Fruit fly (Drosophila melanogaster) whole organism, pupa: ENCODE data around the gene Trpgamma.

ENCODE experiments used
- CG10348 ChIP-seq: fragments of 200-800 bp; sonication (Bioruptor generic); IDR thresholded peaks from 2 replicates; pipeline ENCODE4 v1.3.6; 2022; ENCODE audit warnings: missing biosample characterization, missing genetic modification characterization
- CG12605 ChIP-seq: fragments of 200-800 bp; sonication (Bioruptor generic); IDR thresholded peaks from 2 replicates; pipeline ENCODE4 v1.3.6; 2022; ENCODE audit warnings: missing biosample characterization, missing genetic modification characterization
- CG13204 ChIP-seq: fragments of 200-800 bp; sonication (Bioruptor generic); optimal IDR thresholded peaks from 2 replicates; lab custom pipeline; 2018; ENCODE audit warnings: missing biosample characterization, mild to moderate bottlenecking, missing genetic modification characterization, moderate library complexity
- CG14655 ChIP-seq: fragments of 200-800 bp; sonication (Bioruptor generic); optimal IDR thresholded peaks from 3 replicates; lab custom pipeline; 2017; ENCODE audit warnings: mild to moderate bottlenecking, missing biosample characterization, missing genetic modification reagents, missing genetic modification characterization
- CG15710 ChIP-seq: fragments of 200-800 bp; sonication (Bioruptor generic); optimal IDR thresholded peaks from 2 replicates; lab custom pipeline; 2018; ENCODE audit warnings: missing biosample characterization, mild to moderate bottlenecking, missing genetic modification characterization, moderate library complexity
- CG17806 ChIP-seq: fragments of 200-800 bp; sonication (Bioruptor generic); optimal IDR thresholded peaks from 2 replicates; lab custom pipeline; 2018; ENCODE audit warnings: missing biosample characterization, mild to moderate bottlenecking, missing genetic modification characterization, moderate library complexity
- CG32121 ChIP-seq: fragments of 200-800 bp; sonication (Bioruptor generic); IDR thresholded peaks from 2 replicates; pipeline ENCODE4 v1.3.6; 2022; ENCODE audit warnings: missing biosample characterization, missing genetic modification characterization
- CG34367 ChIP-seq: fragments of 200-800 bp; sonication (Bioruptor generic); optimal IDR thresholded peaks from 2 replicates; lab custom pipeline; 2018; ENCODE audit warnings: missing biosample characterization, mild to moderate bottlenecking, missing genetic modification characterization
- CG4496 ChIP-seq: fragments of 200-800 bp; sonication (Bioruptor generic); IDR thresholded peaks from 3 replicates; pipeline ENCODE4 v1.3.6; 2022; ENCODE audit warnings: missing biosample characterization, missing genetic modification characterization
- CG8159 ChIP-seq: fragments of 200-800 bp; sonication (Bioruptor generic); optimal IDR thresholded peaks from 3 replicates; lab custom pipeline; 2018; ENCODE audit warnings: missing biosample characterization, mild to moderate bottlenecking, missing genetic modification characterization, moderate library complexity
- CG8301 ChIP-seq: fragments of 200-800 bp; sonication (Bioruptor generic); optimal IDR thresholded peaks from 2 replicates; lab custom pipeline; 2018; ENCODE audit warnings: missing biosample characterization, mild to moderate bottlenecking, missing genetic modification characterization
- CG9948 ChIP-seq: fragments of 200-800 bp; sonication (Bioruptor generic); optimal IDR thresholded peaks from 2 replicates; lab custom pipeline; 2018; ENCODE audit warnings: missing biosample characterization, mild to moderate bottlenecking, missing genetic modification characterization, moderate library complexity
- D1 ChIP-seq: fragments of 200-800 bp; sonication (Bioruptor generic); optimal IDR thresholded peaks from 2 replicates; lab custom pipeline; 2018; ENCODE audit warnings: missing biosample characterization, mild to moderate bottlenecking, missing genetic modification characterization, moderate library complexity
- EcR ChIP-seq: fragments of 200-800 bp; sonication (Bioruptor generic); optimal IDR thresholded peaks from 3 replicates; lab custom pipeline; 2019; ENCODE audit warnings: missing biosample characterization, missing genetic modification characterization, mild to moderate bottlenecking, moderate library complexity, missing genetic modification reagents
- Ets98B ChIP-seq: fragments of 200-800 bp; sonication (Bioruptor generic); IDR thresholded peaks from 2 replicates; pipeline ENCODE4 v1.3.6; 2022; ENCODE audit warnings: missing biosample characterization, missing genetic modification characterization
- Pif1A ChIP-seq: fragments of 200-800 bp; sonication (Bioruptor generic); optimal IDR thresholded peaks from 3 replicates; lab custom pipeline; 2016; ENCODE audit warnings: missing biosample characterization, missing genetic modification characterization
- Pif1B ChIP-seq: fragments of 200-800 bp; sonication (Bioruptor generic); optimal IDR thresholded peaks from 3 replicates; lab custom pipeline; 2016; ENCODE audit warnings: missing biosample characterization, missing genetic modification characterization
- Snoo ChIP-seq: fragments of 200-800 bp; sonication (Bioruptor generic); optimal IDR thresholded peaks from 3 replicates; lab custom pipeline; 2017; ENCODE audit warnings: missing biosample characterization, mild to moderate bottlenecking, missing genetic modification characterization, inconsistent platforms
- fd96Ca ChIP-seq: fragments of 200-800 bp; sonication (Bioruptor generic); IDR thresholded peaks from 3 replicates; pipeline ENCODE4 v1.3.6; 2022; ENCODE audit warnings: missing biosample characterization, missing genetic modification characterization
- gl ChIP-seq: fragments of 200-800 bp; sonication (Bioruptor generic); optimal IDR thresholded peaks from 2 replicates; lab custom pipeline; 2018; ENCODE audit warnings: missing biosample characterization, mild to moderate bottlenecking, missing genetic modification characterization
- rn ChIP-seq: fragments of 200-800 bp; sonication (Bioruptor generic); IDR thresholded peaks from 2 replicates; pipeline ENCODE4 v1.3.6; 2022; ENCODE audit warnings: missing biosample characterization, missing genetic modification characterization

Trpgamma gene

dm6 chr2L:16643961-16644360, 32.5 kb downstream of the Trpgamma start:
- 0 out of 2 replicates have a peak, but pooled peaks have one; percentile 27 for TF ChIP-seq CG12605 (GFP tag; lab: Robert Waterston, UW)
- peak; percentile 18 for TF ChIP-seq Snoo
- TF ChIP-seq CG8159 (tag; lab: Kevin White, UChicago), result peak; percentile 71
- TF ChIP-seq Ets98B (GFP tag; lab: Robert Waterston, UW), result peak; percentile 73
- TF ChIP-seq rn (GFP tag; lab: Robert Waterston, UW), result no peak
- peak; percentile 61 for TF ChIP-seq CG14655 (GFP tag; lab: Kevin White, UChicago)
- peak; percentile 24; the same call in 1 of the 2 replicates for TF ChIP-seq CG32121 (GFP tag; lab: Robert Waterston, UW)
- TF ChIP-seq CG34367, result peak; percentile 49
- peak; percentile 49 for TF ChIP-seq CG9948 (tag; lab: Kevin White, UChicago)
- TF ChIP-seq CG8301 (tag; lab: Kevin White, UChicago), result peak; percentile 56
- TF ChIP-seq CG13204, result no peak
- peak; percentile 63 for TF ChIP-seq CG15710 (tag; lab: Kevin White, UChicago)
- TF ChIP-seq EcR, result no peak
- TF ChIP-seq D1 (tag; lab: Kevin White, UChicago), result peak; percentile 9
- no peak for TF ChIP-seq fd96Ca
- TF ChIP-seq CG4496 (GFP tag; lab: Robert Waterston, UW), result peak; percentile 82
- no peak for TF ChIP-seq CG10348 (GFP tag; lab: Robert Waterston, UW)
- TF ChIP-seq CG17806, result peak; percentile 57
- TF ChIP-seq gl, result no peak
- peak; percentile 31 for TF ChIP-seq Pif1B (GFP tag; lab: Kevin White, UChicago)
- TF ChIP-seq Pif1A (GFP tag; lab: Kevin White, UChicago), result peak; percentile 31

- TF ChIP-seq EcR (no peak), Pif1B (GFP tag; lab: Kevin White, UChicago) (no peak), CG10348 (GFP tag; lab: Robert Waterston, UW) (no peak), CG17806 (no peak), D1 (tag; lab: Kevin White, UChicago) (no peak), CG14655 (GFP tag; lab: Kevin White, UChicago) (no peak)
Observed at dm6 chr2L:16643445-16643844, 33.1 kb downstream of the Trpgamma start.

- no peak for TF ChIP-seq fd96Ca
- TF ChIP-seq rn (GFP tag; lab: Robert Waterston, UW), result no peak
- no peak for TF ChIP-seq CG9948 (tag; lab: Kevin White, UChicago)
- 0 out of 2 replicates have a peak, but pooled peaks have one; percentile 35 for TF ChIP-seq CG12605 (GFP tag; lab: Robert Waterston, UW)
- TF ChIP-seq gl, result no peak
- TF ChIP-seq CG13204, result no peak
- TF ChIP-seq CG10348 (GFP tag; lab: Robert Waterston, UW), result no peak
- TF ChIP-seq CG14655 (GFP tag; lab: Kevin White, UChicago), result no peak
- peak; percentile 30; the same call in 1 of the 3 replicates for TF ChIP-seq CG4496 (GFP tag; lab: Robert Waterston, UW)
- TF ChIP-seq CG32121 (GFP tag; lab: Robert Waterston, UW), result no peak
- no peak for TF ChIP-seq CG15710 (tag; lab: Kevin White, UChicago)
- no peak for TF ChIP-seq D1 (tag; lab: Kevin White, UChicago)
Observed at dm6 chr2L:16640846-16641245, 35.7 kb downstream of the Trpgamma start.

- no peak for TF ChIP-seq D1 (tag; lab: Kevin White, UChicago)
- TF ChIP-seq CG17806, result no peak
- no peak for TF ChIP-seq Pif1B (GFP tag; lab: Kevin White, UChicago)
- no peak for TF ChIP-seq Pif1A (GFP tag; lab: Kevin White, UChicago)
- no peak for TF ChIP-seq CG4496 (GFP tag; lab: Robert Waterston, UW)
- TF ChIP-seq Ets98B (GFP tag; lab: Robert Waterston, UW), result no peak
- TF ChIP-seq CG8159 (tag; lab: Kevin White, UChicago), result no peak
- no peak for TF ChIP-seq CG32121 (GFP tag; lab: Robert Waterston, UW)
Observed at dm6 chr2L:16638349-16638748, 38.2 kb downstream of the Trpgamma start.

- TF ChIP-seq CG9948 (tag; lab: Kevin White, UChicago) (no peak), gl (peak; percentile 26), CG34367 (no peak), CG15710 (tag; lab: Kevin White, UChicago) (no peak), rn (GFP tag; lab: Robert Waterston, UW) (no peak), CG4496 (GFP tag; lab: Robert Waterston, UW) (0 out of 3 replicates have a peak, but pooled peaks have one; percentile 16), fd96Ca (0 out of 3 replicates have a peak, but pooled peaks have one; percentile 9), EcR (no peak), Pif1A (GFP tag; lab: Kevin White, UChicago) (no peak), CG12605 (GFP tag; lab: Robert Waterston, UW) (no peak), Snoo (no peak), CG17806 (no peak)
- TF ChIP-seq, all 21 proteins: peak for 3
Observed at dm6 chr2L:16637335-16637734, 39.2 kb downstream of the Trpgamma start.

dm6 chr2L:16629176-16629575, 47.3 kb downstream of the Trpgamma start:
- TF ChIP-seq Ets98B (GFP tag; lab: Robert Waterston, UW) (peak; percentile 45), CG32121 (GFP tag; lab: Robert Waterston, UW) (peak; percentile 41; the same call in 1 of the 2 replicates), Pif1A (GFP tag; lab: Kevin White, UChicago) (peak; percentile 9), CG17806 (peak; percentile 4), fd96Ca (peak; percentile 6; the same call in 1 of the 3 replicates), CG14655 (GFP tag; lab: Kevin White, UChicago) (peak; percentile 20), CG10348 (GFP tag; lab: Robert Waterston, UW) (no peak), Pif1B (GFP tag; lab: Kevin White, UChicago) (no peak), CG8301 (tag; lab: Kevin White, UChicago) (peak; percentile 27), CG4496 (GFP tag; lab: Robert Waterston, UW) (peak; percentile 57; the same call in 2 of the 3 replicates), CG8159 (tag; lab: Kevin White, UChicago) (no peak)
